Fruit fly (Drosophila melanogaster) whole organism, wandering third instar larva: ENCODE results near the gene jub.

Source experiments
- Abd-B ChIP-seq: fragments of >200 bp; optimal IDR thresholded peaks from 2 replicates; lab custom pipeline; 2017; ENCODE audit warnings: missing biosample characterization, missing genetic modification characterization
- Dfd ChIP-seq: fragments of >200 bp; optimal IDR thresholded peaks from 2 replicates; lab custom pipeline; 2017; ENCODE audit warnings: missing biosample characterization, missing genetic modification characterization
- Hr78 ChIP-seq: fragments of >200 bp; optimal IDR thresholded peaks from 2 replicates; lab custom pipeline; 2017; ENCODE audit warnings: missing biosample characterization, missing genetic modification characterization
- Vsx2 ChIP-seq: fragments of 200-300, 225-300 bp; sonication (Bioruptor generic); optimal IDR thresholded peaks from 2 replicates; lab custom pipeline; 2018; ENCODE audit warnings: missing biosample characterization, missing genetic modification characterization; ENCODE audit not compliant: partially characterized antibody
- dsf ChIP-seq: sonication (Bioruptor generic); optimal IDR thresholded peaks from 2 replicates; lab custom pipeline; 2016; ENCODE audit warnings: missing biosample characterization, missing genetic modification characterization, borderline replicate concordance
- lola ChIP-seq: fragments of >200 bp; optimal IDR thresholded peaks from 2 replicates; lab custom pipeline; 2017; ENCODE audit warnings: missing biosample characterization, missing genetic modification characterization
- psq ChIP-seq: fragments of 200-800 bp; sonication (Bioruptor generic); optimal IDR thresholded peaks from 3 replicates; lab custom pipeline; 2017; ENCODE audit warnings: missing biosample characterization, mild to moderate bottlenecking, missing genetic modification characterization, moderate library complexity
- usp ChIP-seq: fragments of >200 bp; optimal IDR thresholded peaks from 2 replicates; lab custom pipeline; 2017; ENCODE audit warnings: missing biosample characterization, missing genetic modification characterization

DNA sequence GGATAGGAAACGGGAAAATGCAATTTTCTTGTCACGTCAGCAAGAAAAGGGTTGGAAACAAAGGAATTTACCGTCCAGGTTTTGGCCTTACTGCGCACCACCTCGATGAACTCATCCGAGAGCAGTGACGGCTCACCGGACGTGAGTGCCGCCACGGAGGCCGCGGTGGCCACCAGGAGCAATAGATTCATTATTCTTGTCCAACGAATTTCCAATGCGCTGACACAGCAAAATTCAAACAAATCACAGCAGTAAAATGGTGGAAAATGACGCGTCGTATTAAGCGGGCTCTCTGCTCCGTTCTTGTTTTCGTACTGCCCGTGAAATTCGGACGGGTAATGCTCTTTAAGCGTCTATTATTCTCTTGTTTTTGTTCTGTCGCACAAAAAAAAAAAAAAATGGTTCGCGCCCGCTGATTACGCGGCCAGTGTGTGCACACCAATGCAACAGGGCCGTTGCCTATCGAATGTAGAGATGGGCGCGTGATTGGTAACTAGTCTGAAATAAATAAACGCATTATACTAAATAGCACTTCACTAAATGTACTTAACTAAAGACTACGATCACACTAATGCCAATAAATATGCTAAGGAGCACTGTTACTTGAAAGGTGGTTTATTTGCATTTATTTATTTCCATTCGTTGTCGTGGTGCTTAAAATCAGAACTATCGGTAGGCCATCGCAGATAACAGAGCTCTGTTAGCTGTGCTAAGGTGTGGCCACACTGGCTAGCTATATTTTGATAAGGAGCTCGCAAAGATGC is 48.2 kb downstream of the jub start, which contains the start of the genes CtsB and amrt:
- TF ChIP-seq psq (GFP tag; lab: Kevin White, UChicago): peak; percentile 37
- no peak for TF ChIP-seq lola (GFP tag; lab: Kevin White, UChicago)
- TF ChIP-seq usp (GFP tag; lab: Kevin White, UChicago): no peak
- TF ChIP-seq Hr78 (GFP tag; lab: Kevin White, UChicago): no peak
- TF ChIP-seq Abd-B (GFP tag; lab: Kevin White, UChicago): no peak
- TF ChIP-seq Vsx2: no peak
- no peak for TF ChIP-seq Dfd (GFP tag; lab: Kevin White, UChicago)
- no peak for TF ChIP-seq dsf
